Worm (Caenorhabditis elegans): Measurements from ENCODE around the gene him-8.

Gene him-8

DNA sequence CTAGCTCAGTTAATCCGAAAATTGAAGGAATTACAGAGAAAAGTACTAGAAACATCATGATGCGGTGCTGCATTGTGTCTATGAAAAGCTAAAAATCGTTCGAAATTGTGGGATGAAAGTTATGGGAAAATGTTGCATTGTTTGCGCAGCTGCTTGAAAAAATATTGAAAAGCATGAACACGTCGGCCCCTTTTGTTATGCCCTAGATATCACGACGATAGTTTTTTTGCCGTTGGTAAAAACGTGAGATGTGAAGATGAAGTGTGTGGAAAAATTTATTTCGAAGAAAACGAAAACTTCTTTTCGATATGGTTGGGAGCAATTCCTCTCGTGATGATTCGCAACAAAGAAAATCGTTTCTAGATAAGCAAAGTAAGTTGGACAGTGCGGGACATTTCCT lies 28.9 kb downstream of the him-8 start, which contains the start of the genes C43F9.5 and nkb-2:
Gene C43F9.5, minus strand, starts transcription at position 101 of the 400 bp plus-strand sequence.
Gene nkb-2, plus strand, starts transcription at position 277 of the 400 bp plus-strand sequence.
- no peak for TF ChIP-seq dao-5 (tag; optimal IDR thresholded peaks at IDR 0.05)
- TF ChIP-seq him-1 (tag; optimal IDR thresholded peaks at IDR 0.05) = no peak
- no peak for TF ChIP-seq W03F9.2 (tag; optimal IDR thresholded peaks at IDR 0.05)

DNA sequence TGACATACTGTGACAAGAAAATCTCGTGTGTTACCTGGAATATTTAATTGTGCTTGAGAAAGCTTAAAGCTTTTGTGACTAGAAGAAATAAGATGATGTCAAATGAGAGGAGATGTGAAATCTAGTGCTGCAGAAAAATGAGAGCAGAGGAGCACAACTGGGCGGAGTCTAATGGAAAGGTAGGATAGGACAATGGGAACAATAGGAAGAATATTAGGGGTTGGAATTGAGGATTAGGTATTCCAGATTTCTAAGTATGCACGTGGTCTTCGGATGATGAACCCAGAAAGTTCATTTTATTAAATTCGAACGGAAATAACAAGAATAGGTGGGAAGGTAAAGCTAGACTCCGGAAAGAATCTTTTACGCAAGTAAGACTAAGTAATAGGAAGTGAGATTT lies 31.9 kb downstream of the him-8 start, which contains the start of gene C43F9.7:
Gene C43F9.7, minus strand, starts transcription at position 101 of the 400 bp plus-strand sequence.
- TF ChIP-seq dao-5 (tag; optimal IDR thresholded peaks at IDR 0.05) = no peak
- no peak for TF ChIP-seq W03F9.2 (tag; optimal IDR thresholded peaks at IDR 0.05)
- no peak for TF ChIP-seq him-1 (tag; optimal IDR thresholded peaks at IDR 0.05)

DNA sequence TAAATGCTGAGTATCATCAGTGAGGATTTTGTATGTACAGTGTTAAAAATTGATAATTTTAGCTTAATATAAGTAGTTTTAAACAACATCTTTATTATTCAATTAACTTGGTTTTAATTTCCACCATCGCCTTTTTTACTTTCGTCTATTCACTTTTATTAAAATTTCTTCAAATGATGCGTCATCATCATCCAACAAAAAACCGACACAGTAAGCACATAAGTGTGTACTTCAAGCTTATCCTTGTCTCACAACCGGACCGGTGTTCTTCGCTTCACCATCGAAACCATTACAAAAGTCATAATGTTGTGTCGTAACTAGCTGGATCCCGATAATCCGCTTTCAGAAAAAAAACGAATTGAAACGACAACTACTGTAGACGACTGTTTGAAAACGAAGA lies 34.8 kb downstream of the him-8 start, which contains the start of gene C43F9.11:
Gene C43F9.11, plus strand, starts transcription at position 301 of the 400 bp plus-strand sequence.
- TF ChIP-seq him-1 (tag; optimal IDR thresholded peaks at IDR 0.05) (no peak), dao-5 (tag; optimal IDR thresholded peaks at IDR 0.05) (no peak)

DNA sequence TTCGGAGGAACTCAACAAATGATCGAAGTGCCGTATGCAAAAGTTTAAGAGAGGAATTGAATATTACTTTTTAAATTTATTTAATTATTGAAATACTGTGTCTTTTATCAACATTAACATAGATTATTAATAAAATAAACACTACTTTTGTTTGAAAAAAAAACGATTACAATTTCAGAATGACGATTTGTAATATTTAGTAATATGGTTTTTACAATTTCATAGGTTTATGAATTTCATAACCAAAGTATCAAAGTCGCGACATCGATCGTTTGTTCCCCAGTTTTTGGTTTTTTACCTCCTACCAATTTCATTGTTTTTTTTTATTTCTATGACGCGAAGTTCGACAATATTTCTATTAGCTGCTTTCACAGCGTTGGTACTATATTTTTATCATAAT lies 38.3 kb downstream of the him-8 start, which contains the start of gene R09H10.1:
Gene R09H10.1, plus strand, starts transcription at position 301 of the 400 bp plus-strand sequence.
- TF ChIP-seq him-1 (tag; optimal IDR thresholded peaks at IDR 0.05) (no peak), dao-5 (tag; optimal IDR thresholded peaks at IDR 0.05) (no peak), W03F9.2 (tag; optimal IDR thresholded peaks at IDR 0.05) (no peak)

DNA sequence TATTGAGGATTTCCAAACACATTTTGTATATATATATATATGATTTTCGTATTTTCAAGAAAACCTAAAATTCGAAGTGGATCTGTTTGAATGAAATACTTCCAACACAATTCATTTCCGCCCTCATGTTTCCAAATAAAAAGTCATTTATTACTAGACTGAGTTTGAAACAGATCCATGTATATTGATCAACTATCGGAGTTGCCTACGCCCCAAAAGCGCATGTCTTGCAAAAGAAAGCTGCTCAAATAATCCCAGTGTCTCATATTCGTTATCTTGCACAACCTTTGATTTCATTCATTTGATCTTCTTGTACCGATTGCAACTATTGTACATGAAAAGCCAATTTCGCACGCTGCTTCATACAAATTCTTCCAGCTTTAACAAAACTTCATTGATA lies 40.9 kb downstream of the him-8 start, which contains the start of gene R09H10.2:
Gene R09H10.2, plus strand, starts transcription at position 301 of the 400 bp plus-strand sequence.
- no peak for TF ChIP-seq dao-5 (tag; optimal IDR thresholded peaks at IDR 0.05)
- no peak for TF ChIP-seq him-1 (tag; optimal IDR thresholded peaks at IDR 0.05)
- no peak for TF ChIP-seq W03F9.2 (tag; optimal IDR thresholded peaks at IDR 0.05)

DNA sequence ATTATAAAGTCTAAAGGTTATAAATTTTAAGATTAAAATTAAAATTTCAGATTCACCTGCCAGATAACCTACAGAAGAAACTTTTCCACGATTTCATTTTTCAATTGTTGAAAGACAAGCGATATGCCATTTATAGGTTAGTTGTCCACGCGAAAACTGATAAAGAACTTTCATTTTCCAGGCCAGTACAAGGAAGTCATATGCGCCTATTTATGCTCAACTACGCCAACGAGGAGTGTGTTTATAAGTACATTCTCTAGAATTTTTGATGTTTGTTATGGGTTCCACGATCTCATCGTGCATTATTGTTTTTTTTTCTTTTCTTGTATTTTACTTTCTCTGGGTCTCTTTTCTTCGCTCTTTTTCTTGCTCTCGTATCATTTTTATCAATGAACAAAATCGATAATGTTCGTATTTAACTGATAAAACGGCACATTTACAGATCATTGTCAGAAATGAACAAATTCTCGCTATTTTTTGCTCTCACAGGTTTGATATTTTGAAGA lies 44.9 kb downstream of the him-8 start, which contains the start of gene R09H10.3:
Gene R09H10.3, plus strand, starts transcription at position 456 of the 506 bp plus-strand sequence.
- TF ChIP-seq W03F9.2 (tag; optimal IDR thresholded peaks at IDR 0.05) (no peak), him-1 (tag; optimal IDR thresholded peaks at IDR 0.05) (no peak), dao-5 (tag; optimal IDR thresholded peaks at IDR 0.05) (no peak)

DNA sequence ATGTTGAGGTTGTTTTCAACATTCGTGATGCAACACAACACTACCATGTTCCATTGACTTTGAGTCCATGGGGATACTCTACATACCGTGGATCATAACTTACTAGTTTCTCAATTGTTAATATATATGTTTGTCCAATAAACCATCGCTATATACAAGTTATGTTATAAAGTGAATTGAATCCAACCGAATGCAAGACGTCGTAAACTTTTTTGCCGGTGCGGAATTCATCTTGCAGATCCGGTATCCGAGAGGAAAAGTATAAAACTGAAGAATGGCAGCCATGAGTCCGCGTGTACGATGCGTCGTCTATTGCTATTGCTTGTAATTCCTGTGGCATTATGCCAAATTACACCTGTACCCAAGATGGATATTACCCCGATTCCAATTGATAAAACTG lies 46.6 kb downstream of the him-8 start, which contains the start of gene R09H10.6:
Gene R09H10.6, plus strand, starts transcription at position 301 of the 400 bp plus-strand sequence.
- TF ChIP-seq him-1 (tag; optimal IDR thresholded peaks at IDR 0.05) (no peak), dao-5 (tag; optimal IDR thresholded peaks at IDR 0.05) (no peak), W03F9.2 (tag; optimal IDR thresholded peaks at IDR 0.05) (no peak)

DNA sequence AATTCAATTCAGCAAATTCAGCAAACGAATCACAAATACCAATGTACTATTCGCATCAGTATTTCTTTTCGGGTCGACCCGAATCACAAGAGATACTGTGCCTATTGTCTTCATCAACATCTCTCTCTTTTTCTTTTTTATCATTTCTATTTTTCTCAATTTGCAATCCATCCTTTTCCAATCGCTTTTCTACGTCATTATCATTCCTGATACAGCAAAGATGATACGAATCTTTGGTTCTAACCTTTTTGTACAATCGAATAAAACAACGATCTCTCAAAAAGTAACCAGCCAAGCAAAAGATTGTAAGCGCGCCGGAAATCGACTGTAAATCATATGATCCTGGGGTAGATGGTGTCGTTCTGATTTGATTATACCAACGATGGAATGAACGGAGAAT lies 48.2 kb downstream of the him-8 start:
- TF ChIP-seq him-1 (tag; optimal IDR thresholded peaks at IDR 0.05) (no peak), W03F9.2 (tag; optimal IDR thresholded peaks at IDR 0.05) (no peak), dao-5 (tag; optimal IDR thresholded peaks at IDR 0.05) (no peak)

DNA sequence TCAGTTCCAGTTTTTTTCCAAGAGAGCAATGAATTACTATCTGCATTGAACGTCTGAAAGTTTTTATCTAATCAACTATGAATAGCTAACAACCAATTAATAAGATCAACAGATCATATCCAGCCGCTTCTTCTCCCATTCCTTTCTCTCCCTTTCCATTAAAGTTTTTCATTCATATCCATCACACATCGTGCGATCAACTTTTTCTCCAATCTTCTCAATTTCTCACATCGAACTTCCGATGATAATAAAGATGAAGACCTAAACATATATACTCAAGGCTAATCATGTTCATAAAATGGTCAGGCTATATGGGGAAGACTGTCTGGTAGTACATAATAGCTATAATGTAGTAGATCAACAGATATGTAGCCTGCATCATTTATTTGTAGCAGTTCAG lies 50.6 kb downstream of the him-8 start:
- TF ChIP-seq W03F9.2 (tag; optimal IDR thresholded peaks at IDR 0.05) (no peak), dao-5 (tag; optimal IDR thresholded peaks at IDR 0.05) (no peak), him-1 (tag; optimal IDR thresholded peaks at IDR 0.05) (no peak)

Data from whole organism, L4/young adult.